Fruit fly (Drosophila melanogaster): ENCODE measurements around the gene Neu2.

DNA sequence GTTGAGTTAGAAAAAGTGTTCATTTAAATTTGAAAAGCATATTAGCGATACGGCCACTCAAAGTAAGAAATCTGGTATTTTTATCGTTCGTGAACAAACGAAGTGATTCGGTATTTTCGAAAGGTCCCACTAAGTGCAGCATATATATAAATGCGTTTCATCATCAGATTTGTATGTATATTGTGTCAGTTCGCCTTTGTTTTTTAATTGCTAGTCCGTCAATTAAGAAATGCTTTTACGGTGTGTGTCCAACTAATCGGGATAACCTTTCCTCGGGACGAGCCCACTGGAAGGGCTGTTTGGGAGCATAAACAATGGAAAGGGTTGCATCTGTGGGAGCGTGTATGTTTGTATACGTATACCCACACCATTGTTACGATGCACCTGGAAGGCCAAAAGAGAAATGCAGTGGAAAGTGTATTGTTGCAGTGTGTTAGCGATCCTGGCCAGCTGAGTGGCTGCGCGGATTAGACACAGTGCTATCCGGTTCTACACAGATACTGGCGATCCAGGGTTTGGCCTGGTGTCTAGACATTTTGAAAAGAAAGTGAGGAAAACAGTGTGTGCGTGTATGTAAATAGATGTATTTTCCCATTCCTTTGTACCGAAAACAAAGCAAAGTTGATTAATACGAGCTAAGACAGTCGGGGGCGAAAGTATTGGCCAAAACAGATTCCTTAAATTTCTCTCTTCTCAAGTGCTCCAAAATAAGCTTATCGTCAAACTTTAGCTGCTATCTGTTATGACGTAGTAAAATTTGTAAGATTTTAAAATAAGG is 32.9 kb upstream of the Neu2 start, which contains the start of gene CG7611:
- TF ChIP-seq EcR (GFP tag; optimal IDR thresholded peaks at IDR 0.05) (no peak), usp (GFP tag; optimal IDR thresholded peaks at IDR 0.05) (no peak), psq (optimal IDR thresholded peaks at IDR 0.05) (no peak), CG8478 (optimal IDR thresholded peaks at IDR 0.05) (no peak)
